Fruit fly (Drosophila melanogaster): ENCODE data around the gene vn.

DNA sequence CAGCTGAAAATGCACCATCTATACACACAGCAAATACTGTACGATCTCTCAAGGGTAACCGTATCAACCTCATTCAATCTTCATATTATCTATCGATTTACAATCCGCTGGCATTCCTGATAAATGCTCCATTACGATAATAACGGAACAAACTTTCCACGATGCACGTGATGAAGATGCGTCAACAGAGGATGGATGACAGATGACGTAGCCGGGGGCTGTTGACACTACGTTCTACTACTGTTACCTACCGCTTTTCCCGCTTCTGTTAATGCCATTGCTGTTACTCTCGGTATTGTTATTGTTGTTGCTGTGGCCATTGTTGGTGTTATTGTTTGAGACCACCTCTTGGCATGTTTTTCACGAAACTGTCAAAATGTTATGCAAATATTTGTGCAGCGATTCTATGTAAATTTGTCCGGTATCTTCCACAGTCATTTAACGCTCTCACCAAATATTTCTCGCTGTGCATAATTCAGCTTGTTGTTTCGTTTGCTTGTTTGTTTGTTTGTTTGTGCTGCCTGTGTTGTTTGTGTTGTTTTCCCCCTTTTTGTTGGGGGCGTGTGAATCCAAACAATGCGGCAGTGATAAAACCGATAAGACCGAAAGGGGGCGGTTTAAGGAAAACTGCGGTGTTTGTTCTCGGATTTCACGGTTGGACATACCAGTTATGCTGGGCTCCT lies 21.6 kb downstream of the vn start:
- TF ChIP-seq CTCF (optimal IDR thresholded peaks at IDR 0.05): no peak
- TF ChIP-seq CG8478 (optimal IDR thresholded peaks at IDR 0.05): no peak

All from S2 (cell line).